Fruit fly (Drosophila melanogaster) whole organism, embryonic: ENCODE data around the gene glob1.

Source experiments
- Atf-2 ChIP-seq: fragments of 200-800 bp; sonication (Bioruptor generic); optimal IDR thresholded peaks from 2 replicates; lab custom pipeline; 2016; ENCODE audit warnings: missing biosample characterization, missing genetic modification characterization
- Atf3 ChIP-seq: fragments of 200-800 bp; sonication (Bioruptor generic); optimal IDR thresholded peaks from 3 replicates; lab custom pipeline; 2016; ENCODE audit warnings: missing biosample characterization, missing genetic modification characterization
- Blimp-1 ChIP-seq: fragments of 200-800 bp; sonication (Bioruptor generic); optimal IDR thresholded peaks from 3 replicates; lab custom pipeline; 2018; ENCODE audit warnings: missing biosample characterization, missing genetic modification characterization, mild to moderate bottlenecking, moderate library complexity, missing genetic modification reagents
- CG10462 ChIP-seq: fragments of 200-800 bp; sonication (Bioruptor generic); optimal IDR thresholded peaks from 2 replicates; lab custom pipeline; 2016; ENCODE audit warnings: missing biosample characterization, missing genetic modification characterization
- CG10979 ChIP-seq: fragments of 200-800 bp; sonication (Bioruptor generic); optimal IDR thresholded peaks from 2 replicates; lab custom pipeline; 2018; ENCODE audit warnings: missing biosample characterization, mild to moderate bottlenecking, missing genetic modification characterization, moderate library complexity
- CG11695 ChIP-seq: fragments of 200-800 bp; sonication (Bioruptor generic); IDR thresholded peaks from 3 replicates; pipeline ENCODE4 v1.3.6; 2022; ENCODE audit warnings: missing biosample characterization, missing genetic modification characterization
- CG12071 ChIP-seq: fragments of 200-800 bp; sonication (Bioruptor generic); optimal IDR thresholded peaks from 3 replicates; lab custom pipeline; 2018; ENCODE audit warnings: missing biosample characterization, mild to moderate bottlenecking, missing genetic modification characterization
- CG12236 ChIP-seq: fragments of 200-800 bp; sonication (Bioruptor generic); optimal IDR thresholded peaks from 2 replicates; lab custom pipeline; 2016; ENCODE audit warnings: missing biosample characterization, missing genetic modification characterization
- CG13624 ChIP-seq: fragments of 200-800 bp; sonication (Bioruptor generic); optimal IDR thresholded peaks from 2 replicates; lab custom pipeline; 2016; ENCODE audit warnings: missing biosample characterization, missing genetic modification characterization
- CG16815 ChIP-seq: fragments of 200-800 bp; sonication (Bioruptor generic); optimal IDR thresholded peaks from 3 replicates; lab custom pipeline; 2017; ENCODE audit warnings: missing biosample characterization, mild to moderate bottlenecking, missing genetic modification characterization
- CG17829 ChIP-seq: fragments of 200-800 bp; optimal IDR thresholded peaks from 2 replicates; lab custom pipeline; 2019; ENCODE audit warnings: missing biosample characterization, mild to moderate bottlenecking, missing genetic modification characterization, moderate library complexity
- CG2129 ChIP-seq: fragments of 200-800 bp; sonication (Bioruptor generic); IDR thresholded peaks from 2 replicates; pipeline ENCODE4 v1.3.6; 2022; ENCODE audit warnings: missing biosample characterization, missing genetic modification characterization; ENCODE audit not compliant: partially characterized antibody
- CG31388 ChIP-seq: fragments of 200-800 bp; sonication (Bioruptor generic); optimal IDR thresholded peaks from 2 replicates; lab custom pipeline; 2016; ENCODE audit warnings: missing biosample characterization, missing genetic modification characterization
- CG32532 ChIP-seq: fragments of 200-800 bp; sonication (Bioruptor generic); IDR thresholded peaks from 2 replicates; pipeline ENCODE4 v1.3.6; 2022; ENCODE audit warnings: missing biosample characterization, missing genetic modification characterization
- CG33213 ChIP-seq: fragments of 200-800 bp; sonication (Bioruptor generic); optimal IDR thresholded peaks from 3 replicates; lab custom pipeline; 2016; ENCODE audit warnings: missing biosample characterization, missing genetic modification characterization
- CG33557 ChIP-seq: fragments of 200-800 bp; sonication (Bioruptor generic); optimal IDR thresholded peaks from 2 replicates; lab custom pipeline; 2019; ENCODE audit warnings: missing biosample characterization, mild to moderate bottlenecking, missing genetic modification characterization, moderate library complexity
- CG4424 ChIP-seq: fragments of 200-800 bp; sonication (Bioruptor generic); optimal IDR thresholded peaks from 3 replicates; lab custom pipeline; 2016; ENCODE audit warnings: missing biosample characterization, missing genetic modification characterization
- CG6813 ChIP-seq: fragments of 200-800 bp; sonication (Bioruptor generic); optimal IDR thresholded peaks from 2 replicates; lab custom pipeline; 2017; ENCODE audit warnings: missing biosample characterization, missing genetic modification characterization, mild to moderate bottlenecking, moderate library complexity, missing genetic modification reagents
- CG7987 ChIP-seq: fragments of 200-800 bp; sonication (Bioruptor generic); optimal IDR thresholded peaks from 2 replicates; lab custom pipeline; 2018; ENCODE audit warnings: missing biosample characterization, mild to moderate bottlenecking, missing genetic modification characterization, moderate library complexity
- CG9215 ChIP-seq: fragments of 200-800 bp; sonication (Bioruptor generic); IDR thresholded peaks from 2 replicates; pipeline ENCODE4 v1.3.6; 2022; ENCODE audit warnings: missing biosample characterization, missing genetic modification characterization
- Chrac-16 ChIP-seq: fragments of 200-800 bp; sonication (Bioruptor generic); optimal IDR thresholded peaks from 3 replicates; lab custom pipeline; 2016; ENCODE audit warnings: missing biosample characterization, missing genetic modification characterization
- E2f1 ChIP-seq: fragments of 200-800 bp; sonication (Bioruptor generic); IDR thresholded peaks from 2 replicates; pipeline ENCODE4 v1.3.6; 2022; ENCODE audit warnings: missing biosample characterization, missing genetic modification characterization
- E2f2 ChIP-seq: fragments of 200-800 bp; sonication (Bioruptor generic); IDR thresholded peaks from 2 replicates; pipeline ENCODE4 v1.3.6; 2022; ENCODE audit warnings: missing biosample characterization, missing genetic modification characterization
- HHEX ChIP-seq: fragments of 200-800 bp; sonication (Bioruptor generic); optimal IDR thresholded peaks from 3 replicates; lab custom pipeline; 2017; ENCODE audit warnings: missing biosample characterization, mild to moderate bottlenecking, missing genetic modification characterization, missing genetic modification reagents
- HLH4C ChIP-seq: fragments of 200-800 bp; sonication (Bioruptor generic); IDR thresholded peaks from 3 replicates; pipeline ENCODE4 v1.3.6; 2022; ENCODE audit warnings: missing biosample characterization, missing genetic modification characterization; ENCODE audit not compliant: partially characterized antibody
- Mes4 ChIP-seq: fragments of 200-800 bp; sonication (Bioruptor generic); optimal IDR thresholded peaks from 2 replicates; lab custom pipeline; 2016; ENCODE audit warnings: missing biosample characterization, missing genetic modification characterization
- Myb ChIP-seq: fragments of 200-800 bp; sonication (Bioruptor generic); optimal IDR thresholded peaks from 2 replicates; lab custom pipeline; 2016; ENCODE audit warnings: missing biosample characterization, missing genetic modification characterization
- NC2β ChIP-seq: fragments of 200-800 bp; sonication (Bioruptor generic); optimal IDR thresholded peaks from 2 replicates; lab custom pipeline; 2016; ENCODE audit warnings: missing biosample characterization, missing genetic modification characterization
- NK7.1 ChIP-seq: fragments of 200-800 bp; sonication (Bioruptor generic); optimal IDR thresholded peaks from 3 replicates; lab custom pipeline; 2016; ENCODE audit warnings: missing biosample characterization, missing genetic modification characterization
- Ravus ChIP-seq: fragments of 200-800 bp; sonication (Bioruptor generic); IDR thresholded peaks from 2 replicates; pipeline ENCODE4 v1.3.6; 2022; ENCODE audit warnings: missing biosample characterization, missing genetic modification characterization
- TFAM ChIP-seq: fragments of 200-800 bp; sonication (Bioruptor generic); optimal IDR thresholded peaks from 2 replicates; lab custom pipeline; 2017; ENCODE audit warnings: missing biosample characterization, missing genetic modification characterization, inconsistent platforms
- Xbp1 ChIP-seq: fragments of 200-800 bp; sonication (Bioruptor generic); optimal IDR thresholded peaks from 3 replicates; lab custom pipeline; 2016; ENCODE audit warnings: missing biosample characterization, mild to moderate bottlenecking, missing genetic modification characterization
- bbx ChIP-seq: fragments of 200-800 bp; sonication (Bioruptor generic); IDR thresholded peaks from 2 replicates; pipeline ENCODE4 v1.3.6; 2022; ENCODE audit warnings: missing biosample characterization, missing genetic modification characterization; ENCODE audit not compliant: partially characterized antibody
- bigmax ChIP-seq: fragments of 200-800 bp; sonication (Bioruptor generic); optimal IDR thresholded peaks from 2 replicates; lab custom pipeline; 2018; ENCODE audit warnings: missing biosample characterization, mild to moderate bottlenecking, missing genetic modification characterization
- crp ChIP-seq, 2 experiments: fragments of 200-800 bp; sonication (Bioruptor generic); optimal IDR thresholded peaks; 2 replicates in 1 of 2; 3 replicates in 1 of 2; lab custom pipeline; 2017; ENCODE audit warnings: missing biosample characterization in 2 of 2, missing genetic modification characterization in 2 of 2, mild to moderate bottlenecking in 1 of 2, moderate library complexity in 1 of 2
- cwo ChIP-seq: fragments of 200-800 bp; sonication (Bioruptor generic); optimal IDR thresholded peaks from 3 replicates; lab custom pipeline; 2017; ENCODE audit warnings: missing biosample characterization, missing genetic modification characterization, mild to moderate bottlenecking, moderate library complexity, missing genetic modification reagents
- emc ChIP-seq: fragments of 200-800 bp; sonication (Bioruptor generic); optimal IDR thresholded peaks from 2 replicates; lab custom pipeline; 2016; ENCODE audit warnings: missing biosample characterization, missing genetic modification characterization
- eve ChIP-seq, 2 experiments: fragments of >200 bp; optimal IDR thresholded peaks; 2 replicates each; lab custom pipeline; 2017; ENCODE audit warnings: missing biosample characterization in 2 of 2, missing genetic modification characterization in 2 of 2
- gce ChIP-seq: fragments of 200-800 bp; sonication (Bioruptor generic); IDR thresholded peaks from 3 replicates; pipeline ENCODE4 v1.3.6; 2022; ENCODE audit warnings: missing biosample characterization, missing genetic modification characterization
- h ChIP-seq: fragments of >200 bp; optimal IDR thresholded peaks from 2 replicates; lab custom pipeline; 2017
- hbn ChIP-seq: fragments of 200-800 bp; sonication (Bioruptor generic); IDR thresholded peaks from 2 replicates; pipeline ENCODE4 v1.3.6; 2022; ENCODE audit warnings: missing biosample characterization, missing genetic modification characterization; ENCODE audit not compliant: partially characterized antibody
- kay ChIP-seq: fragments of 200-800 bp; sonication (Bioruptor generic); optimal IDR thresholded peaks from 2 replicates; lab custom pipeline; 2016; ENCODE audit warnings: missing biosample characterization, missing genetic modification characterization
- lbe ChIP-seq: fragments of 200-800 bp; sonication (Bioruptor generic); optimal IDR thresholded peaks from 2 replicates; lab custom pipeline; 2016; ENCODE audit warnings: missing biosample characterization, mild to moderate bottlenecking, missing genetic modification characterization
- pita ChIP-seq: fragments of 200-800 bp; sonication (Bioruptor generic); optimal IDR thresholded peaks from 2 replicates; lab custom pipeline; 2017; ENCODE audit warnings: missing biosample characterization, mild to moderate bottlenecking, missing genetic modification characterization
- pros ChIP-seq: fragments of 200-800 bp; sonication (Bioruptor generic); optimal IDR thresholded peaks from 3 replicates; lab custom pipeline; 2019; ENCODE audit warnings: missing biosample characterization, mild to moderate bottlenecking, missing genetic modification characterization, moderate library complexity
- repo ChIP-seq: fragments of 200-800 bp; sonication (Bioruptor generic); optimal IDR thresholded peaks from 2 replicates; lab custom pipeline; 2016; ENCODE audit warnings: missing biosample characterization, missing genetic modification characterization
- run ChIP-seq: fragments of 200-800 bp; sonication (Bioruptor generic); optimal IDR thresholded peaks from 3 replicates; lab custom pipeline; 2018; ENCODE audit warnings: missing biosample characterization, mild to moderate bottlenecking, missing genetic modification characterization
- sob ChIP-seq: fragments of 200-800 bp; sonication (Bioruptor generic); IDR thresholded peaks from 2 replicates; pipeline ENCODE4 v1.3.6; 2022; ENCODE audit warnings: missing biosample characterization, missing genetic modification characterization
- tio ChIP-seq: fragments of 200-800 bp; sonication (Bioruptor generic); optimal IDR thresholded peaks from 2 replicates; lab custom pipeline; 2017; ENCODE audit warnings: missing biosample characterization, missing genetic modification characterization, inconsistent platforms
- trem ChIP-seq: fragments of 200-800 bp; optimal IDR thresholded peaks from 3 replicates; lab custom pipeline; 2019; ENCODE audit warnings: missing biosample characterization, mild to moderate bottlenecking, missing genetic modification characterization, moderate library complexity
- usp ChIP-seq: fragments of >200 bp; optimal IDR thresholded peaks from 2 replicates; lab custom pipeline; 2017; ENCODE audit warnings: missing biosample characterization, missing genetic modification characterization

Gene glob1

dm6 chr3R:15933609-15934232 is 29.3 kb upstream of the glob1 start, which contains the start of the genes CG5478 and blp (continued):
- TF ChIP-seq Chrac-16 (no peak), Blimp-1 (GFP tag; lab: Kevin White, UChicago) (no peak), CG6813 (GFP tag; lab: Kevin White, UChicago) (no peak), hbn (GFP tag; lab: Robert Waterston, UW) (peak; percentile 93), h (lab: Kevin White, UChicago) (no peak), CG12236 (no peak), CG17829 (tag; lab: Kevin White, UChicago) (peak; percentile 21), Ravus (GFP tag; lab: Robert Waterston, UW) (no peak), Myb (GFP tag; lab: Kevin White, UChicago) (peak; percentile 55), HLH4C (GFP tag; lab: Robert Waterston, UW) (peak; percentile 96), tio (GFP tag; lab: Kevin White, UChicago) (no peak), CG13624 (no peak), CG10979 (no peak), CG12071 (no peak), bbx (GFP tag; lab: Robert Waterston, UW) (peak; percentile 92), E2f1 (GFP tag; lab: Robert Waterston, UW) (no peak), Atf-2 (no peak), E2f2 (peak; percentile 93), eve (GFP tag; optimal IDR thresholded peaks at IDR 0.05; lab: Kevin White, UChicago) (no peak), CG11695 (GFP tag; lab: Robert Waterston, UW) (no peak), CG2129 (GFP tag; lab: Robert Waterston, UW) (peak; percentile 69), usp (GFP tag; lab: Kevin White, UChicago) (no peak), pros (GFP tag; lab: Kevin White, UChicago) (no peak), CG16815 (GFP tag; lab: Kevin White, UChicago) (no peak), crp (GFP tag; optimal IDR thresholded peaks at IDR 0.05; lab: Kevin White, UChicago) (peak; percentile 66 to 94), cwo (GFP tag; lab: Kevin White, UChicago) (no peak), TFAM (no peak), bigmax (GFP tag; lab: Kevin White, UChicago) (no peak), gce (GFP tag; lab: Robert Waterston, UW) (no peak), repo (GFP tag; lab: Kevin White, UChicago) (no peak), Atf3 (GFP tag; lab: Kevin White, UChicago) (no peak), Mes4 (GFP tag; lab: Kevin White, UChicago) (no peak), CG33557 (no peak), lbe (peak; percentile 37), Xbp1 (GFP tag; lab: Kevin White, UChicago) (no peak), CG32532 (GFP tag; lab: Robert Waterston, UW) (no peak), NK7.1 (GFP tag; lab: Kevin White, UChicago) (no peak), CG10462 (GFP tag; lab: Kevin White, UChicago) (no peak), CG33213 (GFP tag; lab: Kevin White, UChicago) (no peak), sob (0 out of 2 replicates have a peak, but pooled peaks have one; percentile 11), pita (GFP tag; lab: Kevin White, UChicago) (no peak), CG9215 (no peak), run (tag; lab: Kevin White, UChicago) (no peak), CG31388 (no peak), kay (GFP tag; lab: Kevin White, UChicago) (no peak), trem (tag; lab: Kevin White, UChicago) (peak; percentile 49), CG4424 (GFP tag; lab: Kevin White, UChicago) (no peak), emc (no peak), NC2β (no peak), CG7987 (no peak), HHEX (no peak)
